Fruit fly (Drosophila melanogaster) whole organism, embryonic: Measurements from ENCODE around the gene Tnpo-SR.

ENCODE experiments used
- Adf1 ChIP-seq: fragments of 200-800 bp; sonication (Bioruptor generic); IDR thresholded peaks from 2 replicates; pipeline ENCODE4 v1.3.6; 2022; ENCODE audit warnings: missing biosample characterization, missing genetic modification characterization
- Bteb2 ChIP-seq: fragments of 200-800 bp; sonication (Bioruptor generic); optimal IDR thresholded peaks from 2 replicates; lab custom pipeline; 2016; ENCODE audit warnings: missing biosample characterization, missing genetic modification characterization
- CG1024 ChIP-seq: fragments of 200-800 bp; sonication (Bioruptor generic); IDR thresholded peaks from 2 replicates; pipeline ENCODE4 v1.3.6; 2022; ENCODE audit warnings: missing biosample characterization, missing genetic modification characterization
- CG10267 ChIP-seq: fragments of 200-800 bp; sonication (Bioruptor generic); optimal IDR thresholded peaks from 2 replicates; lab custom pipeline; 2018; ENCODE audit warnings: missing biosample characterization, mild to moderate bottlenecking, missing genetic modification characterization, moderate library complexity
- CG10366 ChIP-seq: fragments of 200-800 bp; sonication (Bioruptor generic); IDR thresholded peaks from 2 replicates; pipeline ENCODE4 v1.3.6; 2022; ENCODE audit warnings: missing biosample characterization, missing genetic modification characterization
- CG11247 ChIP-seq: fragments of 200-800 bp; sonication (Bioruptor generic); IDR thresholded peaks from 2 replicates; pipeline ENCODE4 v1.3.6; 2022; ENCODE audit warnings: missing biosample characterization, missing genetic modification characterization
- CG12071 ChIP-seq: fragments of 200-800 bp; sonication (Bioruptor generic); optimal IDR thresholded peaks from 3 replicates; lab custom pipeline; 2018; ENCODE audit warnings: missing biosample characterization, mild to moderate bottlenecking, missing genetic modification characterization
- CG1233 ChIP-seq: fragments of 200-800 bp; sonication (Bioruptor generic); optimal IDR thresholded peaks from 4 replicates; lab custom pipeline; 2018; ENCODE audit warnings: missing biosample characterization, mild to moderate bottlenecking, missing genetic modification characterization
- CG13624 ChIP-seq: fragments of 200-800 bp; sonication (Bioruptor generic); optimal IDR thresholded peaks from 2 replicates; lab custom pipeline; 2016; ENCODE audit warnings: missing biosample characterization, missing genetic modification characterization
- CG14014 ChIP-seq: fragments of 200-800 bp; sonication (Bioruptor generic); IDR thresholded peaks from 2 replicates; pipeline ENCODE4 v1.3.6; 2022; ENCODE audit warnings: missing biosample characterization, missing genetic modification characterization
- CG15269 ChIP-seq: fragments of 200-800 bp; sonication (Bioruptor generic); optimal IDR thresholded peaks from 2 replicates; lab custom pipeline; 2018; ENCODE audit warnings: missing biosample characterization, mild to moderate bottlenecking, missing genetic modification characterization, moderate library complexity
- CG1603 ChIP-seq: fragments of 200-800 bp; sonication (Bioruptor generic); optimal IDR thresholded peaks from 2 replicates; lab custom pipeline; 2019; ENCODE audit warnings: missing biosample characterization, mild to moderate bottlenecking, missing genetic modification characterization, moderate library complexity
- CG30431 ChIP-seq: fragments of 200-800 bp; sonication (Bioruptor generic); optimal IDR thresholded peaks from 2 replicates; lab custom pipeline; 2017; ENCODE audit warnings: missing biosample characterization, missing genetic modification characterization
- CG32532 ChIP-seq: fragments of 200-800 bp; sonication (Bioruptor generic); IDR thresholded peaks from 2 replicates; pipeline ENCODE4 v1.3.6; 2022; ENCODE audit warnings: missing biosample characterization, missing genetic modification characterization
- CG4328 ChIP-seq: fragments of 200-800 bp; sonication (Bioruptor generic); optimal IDR thresholded peaks from 3 replicates; lab custom pipeline; 2017; ENCODE audit warnings: missing biosample characterization, missing genetic modification reagents, missing genetic modification characterization
- CG7372 ChIP-seq: fragments of 200-800 bp; sonication (Bioruptor generic); IDR thresholded peaks from 2 replicates; pipeline ENCODE4 v1.3.6; 2022; ENCODE audit warnings: missing biosample characterization, missing genetic modification characterization
- CG7556 ChIP-seq: fragments of 200-800 bp; sonication (Bioruptor generic); optimal IDR thresholded peaks from 2 replicates; lab custom pipeline; 2017; ENCODE audit warnings: missing biosample characterization, mild to moderate bottlenecking, missing genetic modification characterization
- CG8290 ChIP-seq, 3 experiments: fragments of 200-800 bp; sonication (Bioruptor generic); optimal IDR thresholded peaks; 2 replicates each; lab custom pipeline; 2016 to 2019; ENCODE audit warnings: missing biosample characterization in 3 of 3, missing genetic modification characterization in 3 of 3, mild to moderate bottlenecking in 2 of 3, moderate library complexity in 1 of 3
- CG8765 ChIP-seq: fragments of 200-800 bp; sonication (Bioruptor generic); IDR thresholded peaks from 2 replicates; pipeline ENCODE4 v1.3.6; 2022; ENCODE audit warnings: missing biosample characterization, missing genetic modification characterization
- CG9817 ChIP-seq: fragments of 200-800 bp; sonication (Bioruptor generic); optimal IDR thresholded peaks from 2 replicates; lab custom pipeline; 2018; ENCODE audit warnings: missing biosample characterization, mild to moderate bottlenecking, missing genetic modification characterization, moderate library complexity
- Dip2 ChIP-seq: fragments of 200-800 bp; sonication (Bioruptor generic); IDR thresholded peaks from 2 replicates; pipeline ENCODE4 v1.3.6; 2022; ENCODE audit warnings: missing biosample characterization, missing genetic modification characterization
- Fer1 ChIP-seq: fragments of 200-800 bp; sonication (Bioruptor generic); optimal IDR thresholded peaks from 2 replicates; lab custom pipeline; 2017; ENCODE audit warnings: missing biosample characterization, mild to moderate bottlenecking, missing genetic modification characterization
- Fer3 ChIP-seq: fragments of 200-800 bp; sonication (Bioruptor generic); optimal IDR thresholded peaks from 2 replicates; lab custom pipeline; 2018; ENCODE audit warnings: missing biosample characterization, mild to moderate bottlenecking, missing genetic modification characterization, moderate library complexity
- Gsc ChIP-seq: fragments of 200-800 bp; sonication (Bioruptor generic); IDR thresholded peaks from 2 replicates; pipeline ENCODE4 v1.3.6; 2022; ENCODE audit warnings: missing biosample characterization, missing genetic modification characterization
- HLH54F ChIP-seq: fragments of 200-800 bp; sonication (Bioruptor generic); optimal IDR thresholded peaks from 3 replicates; lab custom pipeline; 2016; ENCODE audit warnings: missing biosample characterization, missing genetic modification characterization
- Lim3 ChIP-seq: fragments of 200-800 bp; sonication (Bioruptor generic); IDR thresholded peaks from 2 replicates; pipeline ENCODE4 v1.3.6; 2022; ENCODE audit warnings: missing biosample characterization, missing genetic modification characterization
- NK7.1 ChIP-seq: fragments of 200-800 bp; sonication (Bioruptor generic); optimal IDR thresholded peaks from 3 replicates; lab custom pipeline; 2016; ENCODE audit warnings: missing biosample characterization, missing genetic modification characterization
- Nf-YA ChIP-seq: fragments of 200-800 bp; sonication (Bioruptor generic); IDR thresholded peaks from 2 replicates; pipeline ENCODE4 v1.3.6; 2022; ENCODE audit warnings: missing biosample characterization, missing genetic modification characterization
- Nf-YC ChIP-seq: fragments of 200-800 bp; optimal IDR thresholded peaks from 3 replicates; lab custom pipeline; 2019; ENCODE audit warnings: missing biosample characterization, mild to moderate bottlenecking, missing genetic modification characterization, moderate library complexity
- Six4 ChIP-seq: fragments of 200-800 bp; sonication (Bioruptor generic); optimal IDR thresholded peaks from 2 replicates; lab custom pipeline; 2016; ENCODE audit warnings: missing biosample characterization, missing genetic modification characterization
- ac ChIP-seq: fragments of 200-800 bp; sonication (Bioruptor generic); optimal IDR thresholded peaks from 3 replicates; lab custom pipeline; 2017; ENCODE audit warnings: missing biosample characterization, mild to moderate bottlenecking, missing genetic modification characterization
- cad ChIP-seq: fragments of >200 bp; optimal IDR thresholded peaks from 2 replicates; lab custom pipeline; 2017; ENCODE audit warnings: missing biosample characterization, missing genetic modification characterization
- ci ChIP-seq: fragments of 200-800 bp; sonication (Bioruptor generic); IDR thresholded peaks from 3 replicates; pipeline ENCODE4 v1.3.6; 2022; ENCODE audit warnings: missing biosample characterization, missing genetic modification characterization
- crol ChIP-seq: fragments of 200-800 bp; sonication (Bioruptor generic); IDR thresholded peaks from 2 replicates; pipeline ENCODE4 v1.3.6; 2022; ENCODE audit warnings: missing biosample characterization, missing genetic modification characterization
- da ChIP-seq: fragments of 200-800 bp; sonication (Bioruptor generic); optimal IDR thresholded peaks from 2 replicates; lab custom pipeline; 2016; ENCODE audit warnings: missing biosample characterization, missing genetic modification characterization
- danr ChIP-seq: fragments of 200-800 bp; sonication (Bioruptor generic); IDR thresholded peaks from 2 replicates; pipeline ENCODE4 v1.3.6; 2022; ENCODE audit warnings: missing biosample characterization, missing genetic modification characterization
- dm ChIP-seq: fragments of 200-800 bp; sonication (Bioruptor generic); optimal IDR thresholded peaks from 3 replicates; lab custom pipeline; 2016; ENCODE audit warnings: missing biosample characterization, missing genetic modification characterization
- ems ChIP-seq: fragments of 200-800 bp; sonication (Bioruptor generic); optimal IDR thresholded peaks from 3 replicates; lab custom pipeline; 2016; ENCODE audit warnings: missing biosample characterization, missing genetic modification characterization
- gce ChIP-seq: fragments of 200-800 bp; sonication (Bioruptor generic); IDR thresholded peaks from 3 replicates; pipeline ENCODE4 v1.3.6; 2022; ENCODE audit warnings: missing biosample characterization, missing genetic modification characterization
- grau ChIP-seq: fragments of 200-800 bp; optimal IDR thresholded peaks from 3 replicates; lab custom pipeline; 2019; ENCODE audit warnings: missing biosample characterization, mild to moderate bottlenecking, missing genetic modification characterization, moderate library complexity
- jigr1 ChIP-seq: fragments of 200-800 bp; sonication (Bioruptor generic); IDR thresholded peaks from 3 replicates; pipeline ENCODE4 v1.3.6; 2022; ENCODE audit warnings: missing biosample characterization, missing genetic modification characterization
- jing ChIP-seq: fragments of 200-800 bp; sonication (Bioruptor generic); optimal IDR thresholded peaks from 2 replicates; lab custom pipeline; 2018; ENCODE audit warnings: missing biosample characterization, mild to moderate bottlenecking, missing genetic modification characterization
- nerfin-1 ChIP-seq: fragments of 200-800 bp; sonication (Bioruptor generic); optimal IDR thresholded peaks from 3 replicates; lab custom pipeline; 2019; ENCODE audit warnings: missing biosample characterization, mild to moderate bottlenecking, missing genetic modification characterization, moderate library complexity
- nom ChIP-seq: fragments of 200-800 bp; sonication (Bioruptor generic); optimal IDR thresholded peaks from 2 replicates; lab custom pipeline; 2017; ENCODE audit warnings: missing biosample characterization, missing genetic modification characterization, mild to moderate bottlenecking, moderate library complexity, missing genetic modification reagents
- sim ChIP-seq: fragments of 200-800 bp; sonication (Bioruptor generic); IDR thresholded peaks from 2 replicates; pipeline ENCODE4 v1.3.6; 2022; ENCODE audit warnings: missing biosample characterization, missing genetic modification characterization
- slou ChIP-seq: fragments of 200-800 bp; sonication (Bioruptor generic); optimal IDR thresholded peaks from 3 replicates; lab custom pipeline; 2016; ENCODE audit warnings: missing biosample characterization, missing genetic modification characterization
- sqz ChIP-seq: fragments of 200-800 bp; sonication (Bioruptor generic); optimal IDR thresholded peaks from 3 replicates; lab custom pipeline; 2018; ENCODE audit warnings: missing biosample characterization, mild to moderate bottlenecking, missing genetic modification characterization
- sr ChIP-seq: fragments of 200-800 bp; sonication (Bioruptor generic); IDR thresholded peaks from 3 replicates; pipeline ENCODE4 v1.3.6; 2022; ENCODE audit warnings: missing biosample characterization, missing genetic modification characterization
- ssp ChIP-seq: fragments of 200-800 bp; sonication (Bioruptor generic); IDR thresholded peaks from 2 replicates; pipeline ENCODE4 v1.3.6; 2022; ENCODE audit warnings: missing biosample characterization, missing genetic modification characterization
- tio ChIP-seq: fragments of 200-800 bp; sonication (Bioruptor generic); optimal IDR thresholded peaks from 2 replicates; lab custom pipeline; 2017; ENCODE audit warnings: missing biosample characterization, missing genetic modification characterization, inconsistent platforms
- unpg ChIP-seq: fragments of 200-800 bp; sonication (Bioruptor generic); optimal IDR thresholded peaks from 3 replicates; lab custom pipeline; 2018; ENCODE audit warnings: missing biosample characterization, mild to moderate bottlenecking, missing genetic modification characterization, moderate library complexity
- vnd ChIP-seq: fragments of 200-800 bp; sonication (Bioruptor generic); IDR thresholded peaks from 3 replicates; pipeline ENCODE4 v1.3.6; 2022; ENCODE audit warnings: missing biosample characterization, missing genetic modification characterization; ENCODE audit not compliant: partially characterized antibody
- vvl ChIP-seq: fragments of 200-800 bp; sonication (Bioruptor generic); IDR thresholded peaks from 2 replicates; pipeline ENCODE4 v1.3.6; 2022; ENCODE audit warnings: missing biosample characterization, missing genetic modification characterization
- yki ChIP-seq: fragments of >200 bp; optimal IDR thresholded peaks from 3 replicates; lab custom pipeline; 2018

The Tnpo-SR gene

DNA sequence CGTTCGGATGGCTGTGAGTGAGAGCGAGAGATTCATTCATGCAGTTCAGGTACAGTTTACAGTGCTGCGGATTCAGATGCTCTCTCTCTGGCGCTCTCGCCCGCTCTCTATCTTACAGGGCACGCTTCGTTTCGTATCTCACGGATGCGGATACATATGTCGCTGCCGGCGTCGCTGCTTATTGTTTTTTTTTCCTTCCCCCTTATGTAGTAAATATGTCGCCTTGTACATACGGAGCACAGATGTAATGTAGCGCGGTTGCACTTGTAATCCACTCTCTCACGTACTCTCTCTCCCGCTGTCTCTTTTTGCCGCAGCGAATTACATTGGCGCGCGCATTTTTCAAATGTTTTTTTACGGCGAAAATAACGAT is 4.4 kb upstream of the Tnpo-SR start (continued):
- TF ChIP-seq danr (no peak), sqz (GFP tag; lab: Kevin White, UChicago) (peak; percentile 98), cad (GFP tag; lab: Kevin White, UChicago) (no peak), CG11247 (GFP tag; lab: Robert Waterston, UW) (no peak), CG1024 (GFP tag; lab: Robert Waterston, UW) (no peak), grau (no peak), yki (lab: Kevin White, UChicago) (peak; percentile 98), Nf-YC (tag; lab: Kevin White, UChicago) (no peak), ems (GFP tag; lab: Kevin White, UChicago) (no peak), nerfin-1 (tag; lab: Kevin White, UChicago) (no peak), crol (GFP tag; lab: Robert Waterston, UW) (no peak), CG8290 (GFP tag; optimal IDR thresholded peaks at IDR 0.05; lab: Kevin White, UChicago) (no peak), CG8290 (tag; optimal IDR thresholded peaks at IDR 0.05; lab: Kevin White, UChicago) (no peak), Dip2 (GFP tag; lab: Robert Waterston, UW) (no peak), slou (GFP tag; lab: Kevin White, UChicago) (no peak), Adf1 (GFP tag; lab: Robert Waterston, UW) (no peak), nom (GFP tag; lab: Kevin White, UChicago) (peak; percentile 95), ssp (GFP tag; lab: Robert Waterston, UW) (no peak), CG12071 (no peak), Fer3 (no peak), Six4 (GFP tag; lab: Kevin White, UChicago) (no peak), ac (no peak), CG10366 (GFP tag; lab: Robert Waterston, UW) (no peak), Fer1 (GFP tag; lab: Kevin White, UChicago) (peak; percentile 13), HLH54F (no peak), gce (no peak), CG15269 (tag; lab: Kevin White, UChicago) (no peak), Nf-YA (no peak), jigr1 (no peak), NK7.1 (GFP tag; lab: Kevin White, UChicago) (no peak), CG32532 (no peak), jing (no peak), tio (GFP tag; lab: Kevin White, UChicago) (no peak), Bteb2 (GFP tag; lab: Kevin White, UChicago) (no peak), CG7372 (GFP tag; lab: Robert Waterston, UW) (no peak), dm (GFP tag; lab: Kevin White, UChicago) (no peak), CG1603 (tag; lab: Kevin White, UChicago) (no peak), CG10267 (tag; lab: Kevin White, UChicago) (no peak), CG14014 (GFP tag; lab: Robert Waterston, UW) (no peak), CG9817 (tag; lab: Kevin White, UChicago) (no peak), Lim3 (GFP tag; lab: Robert Waterston, UW) (no peak), CG1233 (GFP tag; lab: Kevin White, UChicago) (no peak), CG7556 (no peak), da (GFP tag; lab: Kevin White, UChicago) (no peak), CG4328 (GFP tag; lab: Kevin White, UChicago) (no peak), CG8765 (GFP tag; lab: Robert Waterston, UW) (no peak), vvl (no peak), CG13624 (GFP tag; lab: Kevin White, UChicago) (no peak), sim (GFP tag; lab: Robert Waterston, UW) (no peak), CG30431 (GFP tag; lab: Kevin White, UChicago) (no peak), unpg (no peak), sr (GFP tag; lab: Robert Waterston, UW) (no peak), Gsc (GFP tag; lab: Robert Waterston, UW) (no peak), ci (GFP tag; lab: Robert Waterston, UW) (no peak), vnd (no peak)
